Fruit fly (Drosophila melanogaster): ENCODE data around the gene TM9SF4.

TM9SF4 gene

DNA sequence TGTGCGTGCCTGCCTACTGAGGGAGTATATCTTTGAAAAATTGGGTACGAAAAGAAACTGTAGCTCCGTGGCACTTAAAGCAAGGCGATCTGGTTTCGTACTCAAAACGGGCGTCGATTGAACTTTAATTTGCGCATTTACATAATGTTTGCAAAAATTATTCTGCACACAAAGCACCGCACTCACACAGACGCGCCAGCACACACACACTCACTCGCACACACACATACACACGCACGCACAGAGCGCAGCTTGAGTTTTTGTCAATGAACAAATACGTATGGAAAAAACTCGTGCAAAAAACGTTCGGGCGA is 33.0 kb downstream of the TM9SF4 start:
- TF ChIP-seq h (optimal IDR thresholded peaks at IDR 0.05), result no peak
- no peak for TF ChIP-seq psq (optimal IDR thresholded peaks at IDR 0.05)

DNA sequence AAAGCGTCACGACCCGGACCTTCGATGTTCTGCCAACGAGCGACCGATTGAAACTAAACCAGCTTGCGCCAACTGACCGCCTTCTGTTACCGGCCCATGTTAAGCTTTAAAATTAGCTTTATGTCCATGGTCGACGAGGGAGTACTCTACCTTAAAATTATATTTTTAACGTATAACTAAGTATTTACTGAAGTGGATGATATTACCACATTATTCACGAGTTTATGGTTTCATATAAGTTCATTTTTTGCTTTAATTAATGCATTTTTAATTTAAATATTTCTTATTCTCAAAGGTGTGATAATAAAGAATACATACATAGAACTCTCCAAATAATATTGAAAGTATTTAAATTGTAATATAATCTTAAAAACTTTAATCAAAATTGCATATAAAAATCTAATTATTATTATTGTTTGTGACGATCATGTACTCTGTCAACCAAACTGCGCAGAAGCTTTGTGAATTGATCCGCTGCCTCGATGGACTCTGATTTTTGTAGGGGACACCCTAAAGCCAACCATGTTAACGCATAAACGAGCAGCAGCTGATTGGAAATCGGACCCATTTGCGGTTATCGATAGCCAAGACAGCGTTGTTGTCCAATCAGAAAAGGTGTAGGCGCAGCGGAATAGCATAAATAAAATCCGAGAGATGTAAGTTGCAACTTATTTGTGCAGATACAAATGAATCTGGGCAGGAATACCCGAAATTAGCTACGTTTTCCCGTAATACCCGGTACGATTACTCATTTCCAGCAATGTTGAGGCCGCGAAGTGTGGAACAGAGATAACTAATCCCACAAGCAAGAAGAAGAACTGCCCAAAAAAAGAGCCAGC is 33.6 kb downstream of the TM9SF4 start, which contains the start of the genes CG9008 and p38b:
Gene CG9008, minus strand, starts transcription at position 57 of the 839 bp plus-strand sequence.
Gene p38b, plus strand, starts transcription at position 581 of the 839 bp plus-strand sequence.
- TF ChIP-seq h (optimal IDR thresholded peaks at IDR 0.05) (no peak), insv (optimal IDR thresholded peaks at IDR 0.05) (no peak), Myc (optimal IDR thresholded peaks at IDR 0.05) (no peak), ttk (optimal IDR thresholded peaks at IDR 0.05) (no peak), Sin3A (optimal IDR thresholded peaks at IDR 0.05) (no peak), psq (optimal IDR thresholded peaks at IDR 0.05) (no peak)

DNA sequence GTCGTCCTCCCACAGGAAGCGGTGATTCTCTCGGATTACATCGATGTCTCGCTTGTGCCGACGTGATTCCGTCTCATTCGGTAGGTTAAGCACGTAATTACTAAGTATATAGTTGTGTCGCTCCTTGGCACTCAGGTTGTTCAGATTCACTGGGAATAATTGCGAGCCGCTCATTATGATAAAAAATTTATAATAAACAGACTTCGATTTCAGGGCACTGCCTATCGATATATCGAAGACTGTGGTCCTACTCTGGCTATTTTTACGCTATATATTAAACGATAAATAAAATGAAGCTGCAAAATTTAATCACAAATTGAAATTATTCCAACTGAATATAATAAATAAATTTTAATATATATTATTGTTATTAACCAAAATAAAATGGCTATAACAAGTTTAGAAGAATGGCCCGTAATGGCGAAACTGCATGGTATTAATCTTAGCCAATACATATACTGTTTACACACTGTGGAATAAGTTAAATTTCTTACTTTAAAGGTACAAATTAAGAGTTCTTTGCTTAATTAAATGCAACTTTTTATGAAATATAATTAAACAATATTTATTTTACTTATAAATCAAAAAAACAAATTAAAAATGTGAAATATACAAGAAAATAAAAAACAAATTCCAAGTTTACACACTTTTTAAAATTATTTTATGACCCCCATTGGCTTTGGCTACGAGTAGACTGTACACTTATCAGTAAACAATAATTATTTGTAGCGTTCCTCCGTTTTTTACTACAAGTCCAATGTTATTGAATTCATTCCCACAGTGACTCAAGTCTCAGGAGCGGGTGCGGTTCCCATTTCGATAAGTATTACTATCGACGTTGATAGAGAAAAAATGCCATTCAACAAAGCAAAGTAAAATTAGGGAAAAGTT is 36.8 kb downstream of the TM9SF4 start, which contains the start of gene Eato:
Gene Eato, plus strand, starts transcription at position 821 of the 891 bp plus-strand sequence.
- TF ChIP-seq ttk (optimal IDR thresholded peaks at IDR 0.05), result no peak
- TF ChIP-seq psq (optimal IDR thresholded peaks at IDR 0.05), result no peak
- no peak for TF ChIP-seq insv (optimal IDR thresholded peaks at IDR 0.05)
- TF ChIP-seq Myc (optimal IDR thresholded peaks at IDR 0.05), result no peak

DNA sequence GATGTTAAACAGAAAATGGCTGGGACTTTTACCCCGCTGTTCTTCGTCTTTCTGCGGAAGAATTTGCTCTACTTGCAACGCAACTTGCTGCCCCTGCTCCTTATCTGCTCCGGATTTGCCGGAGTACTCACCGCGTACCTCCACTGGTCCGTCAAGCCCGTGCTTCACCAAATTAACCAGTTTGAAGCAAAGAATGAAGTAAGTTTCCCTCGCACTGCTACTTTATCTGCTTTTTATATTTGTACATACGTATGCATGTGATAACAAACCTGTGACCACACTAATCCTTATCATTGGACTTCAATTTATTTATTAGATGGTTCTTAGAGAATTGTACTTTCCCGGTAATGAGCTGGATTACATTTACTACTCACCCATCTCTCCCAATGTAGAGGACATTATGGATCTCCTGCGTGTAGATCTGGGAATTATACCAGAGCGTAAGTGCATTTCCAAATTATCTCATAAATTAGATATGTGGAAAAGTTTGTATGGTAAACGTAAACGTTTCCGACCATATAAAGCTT is 37.5 kb downstream of the TM9SF4 start, which contains the start of gene CG16890:
Gene CG16890, minus strand, starts transcription at position 184 of the 527 bp plus-strand sequence.
- no peak for TF ChIP-seq Myc (optimal IDR thresholded peaks at IDR 0.05)
- no peak for TF ChIP-seq ttk (optimal IDR thresholded peaks at IDR 0.05)
- no peak for TF ChIP-seq h (optimal IDR thresholded peaks at IDR 0.05)
- TF ChIP-seq insv (optimal IDR thresholded peaks at IDR 0.05), result no peak
- no peak for TF ChIP-seq Sin3A (optimal IDR thresholded peaks at IDR 0.05)
- TF ChIP-seq psq (optimal IDR thresholded peaks at IDR 0.05), result no peak

DNA sequence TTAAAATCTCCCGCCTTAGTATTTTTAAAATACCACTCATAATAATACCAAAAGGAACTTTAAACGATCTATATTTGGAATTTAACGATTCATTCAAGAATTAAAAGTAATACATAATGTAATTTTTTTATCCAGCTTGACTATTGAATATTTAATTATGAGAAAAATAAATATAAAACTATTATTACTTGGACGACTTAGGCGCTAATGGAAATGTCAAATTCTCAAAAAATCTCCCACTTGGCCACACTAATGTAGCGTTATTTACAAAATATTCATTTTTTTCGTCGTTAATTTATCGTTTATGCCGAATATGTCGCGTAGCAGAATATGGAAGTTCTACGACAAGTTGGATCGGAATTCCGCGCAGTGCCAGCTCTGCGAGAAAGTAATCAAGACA is 44.0 kb downstream of the TM9SF4 start, which contains the start of gene CG16863:
Gene CG16863, plus strand, starts transcription at position 245 of the 400 bp plus-strand sequence.
- TF ChIP-seq h (optimal IDR thresholded peaks at IDR 0.05), result no peak
- TF ChIP-seq Myc (optimal IDR thresholded peaks at IDR 0.05), result no peak
- no peak for TF ChIP-seq insv (optimal IDR thresholded peaks at IDR 0.05)
- no peak for TF ChIP-seq psq (optimal IDR thresholded peaks at IDR 0.05)
- TF ChIP-seq ttk (optimal IDR thresholded peaks at IDR 0.05), result no peak
- TF ChIP-seq Sin3A (optimal IDR thresholded peaks at IDR 0.05), result no peak

DNA sequence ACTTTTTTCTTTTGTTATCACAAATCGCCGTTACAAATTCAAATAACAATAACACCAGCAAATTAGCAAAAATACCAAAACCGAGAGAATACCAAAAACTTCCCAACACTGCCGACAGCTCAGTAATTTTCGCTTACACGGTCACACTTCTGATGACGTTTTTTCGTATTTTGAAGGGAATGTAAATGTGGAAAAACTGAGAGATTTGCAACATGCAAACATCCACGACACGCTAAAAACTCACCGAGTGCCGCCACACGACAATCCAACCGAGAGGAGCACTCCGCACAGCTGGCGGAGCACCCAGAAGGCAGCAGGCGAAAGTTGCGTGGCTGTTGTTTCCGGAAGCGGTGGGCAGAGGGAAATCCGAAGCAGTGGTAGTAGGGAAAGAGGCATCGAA is 46.7 kb downstream of the TM9SF4 start, which contains the start of gene Sec71:
Gene Sec71, plus strand, starts transcription at position 117 of the 400 bp plus-strand sequence.
- no peak for TF ChIP-seq Myc (optimal IDR thresholded peaks at IDR 0.05)

DNA sequence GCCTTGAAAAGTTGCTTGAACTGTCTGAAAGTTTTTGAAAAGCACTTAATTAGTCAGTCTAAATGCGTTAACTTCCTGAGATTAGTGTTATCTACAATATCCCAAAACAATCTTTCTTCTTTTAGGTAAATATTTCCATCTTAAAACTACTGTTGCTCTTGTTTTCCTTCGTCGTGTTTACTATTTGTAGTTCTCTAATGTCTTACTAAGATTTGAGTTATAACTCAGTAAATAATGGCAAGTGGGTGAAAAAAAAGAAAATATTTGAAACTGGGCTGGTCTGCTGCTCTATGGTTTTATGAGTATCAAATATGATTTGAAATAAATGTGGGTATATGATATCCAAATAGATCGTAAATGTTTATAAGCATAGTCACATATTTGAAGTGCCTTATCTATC is 54.4 kb downstream of the TM9SF4 start:
- TF ChIP-seq Myc (optimal IDR thresholded peaks at IDR 0.05) (no peak), insv (optimal IDR thresholded peaks at IDR 0.05) (no peak), psq (optimal IDR thresholded peaks at IDR 0.05) (no peak), h (optimal IDR thresholded peaks at IDR 0.05) (no peak), Sin3A (optimal IDR thresholded peaks at IDR 0.05) (no peak), ttk (optimal IDR thresholded peaks at IDR 0.05) (no peak)

DNA sequence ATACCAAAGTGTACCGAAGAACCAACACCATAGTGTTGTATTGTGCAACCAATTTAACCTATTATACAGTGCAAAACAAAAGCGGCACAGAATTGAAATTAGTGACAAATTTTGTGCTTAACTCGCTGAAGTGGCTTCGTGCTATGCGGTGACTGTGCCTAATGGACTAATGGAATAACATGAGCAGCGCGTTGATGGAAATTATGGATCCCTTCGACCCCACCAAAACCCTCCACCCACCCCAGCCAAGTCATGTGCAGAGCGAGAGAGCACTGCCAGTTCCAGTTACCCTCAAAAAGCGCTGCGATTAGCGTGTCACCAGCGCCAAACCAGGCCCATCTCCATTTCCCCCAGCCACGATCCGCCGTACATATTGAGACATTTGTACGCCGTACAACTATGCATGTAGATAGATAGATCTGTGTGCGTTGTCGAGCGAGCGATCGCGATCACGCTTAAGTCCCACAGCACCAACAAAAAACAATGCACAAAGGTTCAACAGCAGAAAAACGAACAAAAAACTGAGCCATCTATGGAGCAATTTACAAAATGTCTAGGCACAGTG is 55.4 kb downstream of the TM9SF4 start:
- no peak for TF ChIP-seq psq (optimal IDR thresholded peaks at IDR 0.05)
- TF ChIP-seq Sin3A (optimal IDR thresholded peaks at IDR 0.05), result no peak
- TF ChIP-seq h (optimal IDR thresholded peaks at IDR 0.05), result no peak
- TF ChIP-seq ttk (optimal IDR thresholded peaks at IDR 0.05), result no peak
- no peak for TF ChIP-seq Myc (optimal IDR thresholded peaks at IDR 0.05)
- no peak for TF ChIP-seq insv (optimal IDR thresholded peaks at IDR 0.05)

DNA sequence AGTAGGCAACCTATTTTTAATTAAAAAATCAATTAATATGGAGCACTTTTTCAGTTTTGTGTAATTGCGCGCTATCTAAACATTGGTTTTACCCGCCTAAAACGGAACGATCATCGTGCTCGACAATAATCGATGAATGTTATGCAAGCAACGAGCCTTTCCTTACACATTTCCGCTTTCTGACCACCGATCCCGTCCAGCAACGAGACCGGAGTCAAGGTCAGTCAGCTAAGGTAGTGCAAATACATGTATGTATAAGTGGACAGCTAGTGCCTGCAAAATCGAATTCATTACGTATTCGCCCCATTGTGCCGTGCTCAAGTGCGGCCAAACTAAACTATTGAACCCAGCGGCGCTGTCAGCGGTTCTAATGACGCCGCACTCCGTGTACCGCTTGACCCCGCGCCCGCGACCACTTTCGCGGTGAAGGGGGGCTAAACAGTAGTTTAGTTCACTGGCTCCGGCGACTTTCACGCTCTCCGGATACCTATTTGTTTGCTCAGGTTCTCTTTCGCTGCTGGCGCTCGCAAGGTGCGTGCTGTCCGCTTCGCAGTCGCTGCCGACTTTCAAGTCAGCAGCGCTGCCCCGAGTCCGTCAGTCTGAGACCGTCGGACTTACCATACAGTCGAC is 56.4 kb downstream of the TM9SF4 start, which contains the start of gene CAH1:
Gene CAH1, plus strand, starts transcription at position 595 of the 630 bp plus-strand sequence.
- no peak for TF ChIP-seq h (optimal IDR thresholded peaks at IDR 0.05)
- TF ChIP-seq Sin3A (optimal IDR thresholded peaks at IDR 0.05), result no peak
- no peak for TF ChIP-seq ttk (optimal IDR thresholded peaks at IDR 0.05)
- no peak for TF ChIP-seq Myc (optimal IDR thresholded peaks at IDR 0.05)
- no peak for TF ChIP-seq psq (optimal IDR thresholded peaks at IDR 0.05)
- TF ChIP-seq insv (optimal IDR thresholded peaks at IDR 0.05), result no peak

DNA sequence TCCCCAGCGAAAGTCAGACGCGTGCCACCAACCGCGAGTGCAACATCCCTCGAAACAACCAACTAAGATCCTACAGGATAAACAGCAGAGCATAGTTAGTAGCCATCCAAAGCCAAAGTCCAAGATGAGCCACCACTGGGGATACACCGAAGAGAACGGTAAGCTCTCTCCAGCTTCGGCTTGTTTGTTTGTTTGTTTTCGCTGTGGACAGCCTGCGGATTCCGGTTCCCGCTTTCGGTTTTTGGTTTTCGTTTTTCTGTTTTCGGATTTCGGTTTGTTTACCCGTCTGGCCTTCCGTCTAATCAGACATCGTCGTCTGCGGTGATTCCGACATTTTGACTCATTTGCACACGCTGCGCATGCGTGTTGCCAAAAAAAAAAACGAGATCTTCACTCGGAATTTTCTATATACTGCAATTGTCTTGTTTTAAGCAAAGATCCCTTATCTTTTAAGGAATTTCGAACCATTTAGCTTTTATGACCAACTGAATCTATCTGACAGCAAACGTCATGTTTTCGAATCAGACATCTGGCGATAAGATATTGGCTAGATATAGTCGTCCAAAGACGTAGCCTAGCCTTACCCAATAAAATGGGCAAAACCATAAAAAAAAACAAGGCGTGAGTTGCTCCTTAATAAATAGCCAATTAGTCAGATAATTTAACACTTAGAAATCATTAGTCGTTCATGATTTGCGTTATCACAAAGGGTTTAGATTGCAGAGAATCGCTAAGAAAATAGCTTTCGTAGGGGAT is 57.2 kb downstream of the TM9SF4 start:
- TF ChIP-seq insv (optimal IDR thresholded peaks at IDR 0.05) (no peak), psq (optimal IDR thresholded peaks at IDR 0.05) (no peak), Sin3A (optimal IDR thresholded peaks at IDR 0.05) (no peak), h (optimal IDR thresholded peaks at IDR 0.05) (no peak), Myc (optimal IDR thresholded peaks at IDR 0.05) (no peak), ttk (optimal IDR thresholded peaks at IDR 0.05) (no peak)
